Worm (Caenorhabditis elegans) whole organism, young adult: Measurements from ENCODE around the gene emc-6.

Source experiments
- D2030.7 ChIP-seq: fragments of 200-800 bp; sonication (Bioruptor generic); IDR thresholded peaks from 2 replicates; pipeline ENCODE4 v1.3.6; 2022; ENCODE audit warnings: missing genetic modification reagents, missing genetic modification characterization, missing compliant biosample characterization
- F10E7.11 ChIP-seq: sonication (generic microtip); optimal IDR thresholded peaks from 2 replicates; lab custom pipeline; 2017; ENCODE audit warnings: mild to moderate bottlenecking, missing genetic modification characterization, moderate library complexity, missing compliant biosample characterization
- F37B4.10 ChIP-seq: fragments of 200-800 bp; sonication (Bioruptor generic); IDR thresholded peaks from 2 replicates; pipeline ENCODE4 v1.3.6; 2022; ENCODE audit warnings: missing genetic modification characterization, missing compliant biosample characterization
- attf-5 ChIP-seq: fragments of 200-800 bp; sonication (Bioruptor generic); optimal IDR thresholded peaks from 2 replicates; lab custom pipeline; 2018; ENCODE audit warnings: mild to moderate bottlenecking, missing genetic modification characterization, missing compliant biosample characterization
- mxl-1 ChIP-seq: sonication (generic microtip); optimal IDR thresholded peaks from 2 replicates; lab custom pipeline; 2016; ENCODE audit warnings: missing genetic modification characterization, missing compliant biosample characterization
- nhr-120 ChIP-seq: fragments of 200-800 bp; sonication (Bioruptor generic); IDR thresholded peaks from 2 replicates; pipeline ENCODE4 v1.3.6; 2022; ENCODE audit warnings: missing genetic modification characterization, missing compliant biosample characterization
- repo-1 ChIP-seq: sonication (generic microtip); optimal IDR thresholded peaks from 2 replicates; lab custom pipeline; 2017; ENCODE audit warnings: mild to moderate bottlenecking, missing genetic modification characterization, missing compliant biosample characterization
- snpc-4 ChIP-seq, 5 experiments: fragments of 150-350 bp in 1 of 5; sonication (generic microtip) in 4 of 5; optimal IDR thresholded peaks; 2 replicates each; lab custom pipeline; 2014 to 2018; ENCODE audit warnings: missing genetic modification characterization in 5 of 5, missing biosample characterization in 3 of 5, antibody characterized with exemption in 2 of 5, mild to moderate bottlenecking in 2 of 5, missing compliant biosample characterization in 2 of 5, missing genotype in 2 of 5, moderate library complexity in 2 of 5, missing genetic modification reagents in 1 of 5
- somi-1 ChIP-seq: fragments of 200-800 bp; sonication (Bioruptor generic); optimal IDR thresholded peaks from 2 replicates; lab custom pipeline; 2018; ENCODE audit warnings: mild to moderate bottlenecking, missing genetic modification characterization, missing compliant biosample characterization
- unc-62 ChIP-seq: fragments of 150-350 bp; optimal IDR thresholded peaks from 2 replicates; lab custom pipeline; 2014; ENCODE audit warnings: missing biosample characterization, missing genetic modification reagents, missing genetic modification characterization

DNA sequence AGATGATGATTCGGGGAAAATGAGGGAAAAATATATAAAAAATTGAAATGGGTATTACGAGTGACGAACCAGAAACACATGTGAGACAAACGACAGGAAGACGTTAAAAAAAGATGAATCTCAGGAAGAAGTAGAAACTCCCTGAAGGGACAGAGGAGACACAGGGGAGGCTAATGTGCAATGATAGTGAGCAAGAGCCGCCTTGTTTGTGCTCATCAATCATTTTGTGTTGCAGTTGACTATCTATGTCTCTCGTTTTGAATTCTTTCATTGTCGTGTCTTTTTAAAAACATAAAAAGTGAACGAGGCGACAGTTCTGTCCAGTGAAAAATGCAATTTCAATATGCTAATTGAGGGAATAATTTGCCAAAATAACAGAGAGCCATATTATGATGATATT lies 15.4 kb upstream of the emc-6 start:
- no peak for TF ChIP-seq repo-1 (tag; lab: Kevin White, UChicago)
- TF ChIP-seq F10E7.11 (tag; lab: Kevin White, UChicago) = no peak
- TF ChIP-seq attf-5 (GFP tag; lab: Kevin White, UChicago) = no peak
- no peak for TF ChIP-seq mxl-1
- no peak for TF ChIP-seq snpc-4 (GFP tag; optimal IDR thresholded peaks at IDR 0.05; lab: Kevin White, UChicago)
- TF ChIP-seq snpc-4 (tag; optimal IDR thresholded peaks at IDR 0.05; lab: Kevin White, UChicago) = no peak
- no peak for TF ChIP-seq nhr-120 (GFP tag; lab: Robert Waterston, UW)
- TF ChIP-seq somi-1 = no peak
- no peak for TF ChIP-seq D2030.7 (GFP tag; lab: Robert Waterston, UW)
- TF ChIP-seq unc-62 (GFP tag; lab: Kevin White, UChicago) = no peak
- TF ChIP-seq F37B4.10 (GFP tag; lab: Robert Waterston, UW) = no peak
